Worm (Caenorhabditis elegans): ENCODE measurements around the gene H39E23.2.
"Not testable (repeated sequence)": the region's sequence is repeated elsewhere in the genome, so short reads cannot be mapped to it uniquely, and the experiment has no call there.

The H39E23.2 gene

DNA sequence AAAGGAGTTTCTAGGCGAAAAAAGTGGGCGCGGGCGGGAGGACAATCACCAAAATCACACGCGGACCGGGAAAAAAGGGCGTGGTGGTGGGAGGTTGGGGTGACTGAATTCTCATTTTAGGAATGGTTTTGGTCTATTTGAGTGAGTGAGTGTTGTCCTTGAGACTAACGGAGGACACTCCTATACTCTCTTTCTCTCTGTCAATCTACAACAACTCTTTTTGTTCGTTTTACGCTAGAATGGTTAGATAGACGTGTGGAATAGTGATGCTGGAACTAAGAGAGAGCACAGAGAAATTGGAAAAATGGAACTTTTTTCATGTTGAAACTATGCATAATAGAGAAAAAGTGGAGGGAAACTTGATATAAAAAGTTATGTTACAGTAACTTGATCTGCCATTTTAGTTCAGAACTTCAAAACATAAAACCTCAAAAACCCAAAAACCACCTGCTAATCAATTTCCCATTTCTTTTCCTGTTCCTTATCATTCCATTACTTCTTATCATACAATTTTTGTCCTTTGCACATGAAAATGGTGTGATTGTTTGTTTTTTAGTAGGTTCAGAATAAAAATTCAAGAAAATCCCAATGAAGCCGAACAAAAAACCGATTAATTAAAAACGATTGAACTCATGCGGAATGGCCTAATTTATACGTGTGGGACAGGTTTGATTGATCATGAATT lies 24.8 kb downstream of the H39E23.2 start:
- TF ChIP-seq unc-39 (tag; optimal IDR thresholded peaks at IDR 0.05) (no peak), tbx-8 (GFP tag; optimal IDR thresholded peaks at IDR 0.05) (no peak), ham-2 (GFP tag; optimal IDR thresholded peaks at IDR 0.05) (no peak), nhr-237 (tag; optimal IDR thresholded peaks at IDR 0.05) (no peak), ztf-11 (tag; optimal IDR thresholded peaks at IDR 0.05) (no peak), mab-5 (tag; optimal IDR thresholded peaks at IDR 0.05) (no peak), lsy-2 (tag; optimal IDR thresholded peaks at IDR 0.05) (no peak), flh-1 (GFP tag; optimal IDR thresholded peaks at IDR 0.05) (no peak), ceh-83 (GFP tag; optimal IDR thresholded peaks at IDR 0.05) (no peak), sptf-1 (tag; optimal IDR thresholded peaks at IDR 0.05) (no peak)

DNA sequence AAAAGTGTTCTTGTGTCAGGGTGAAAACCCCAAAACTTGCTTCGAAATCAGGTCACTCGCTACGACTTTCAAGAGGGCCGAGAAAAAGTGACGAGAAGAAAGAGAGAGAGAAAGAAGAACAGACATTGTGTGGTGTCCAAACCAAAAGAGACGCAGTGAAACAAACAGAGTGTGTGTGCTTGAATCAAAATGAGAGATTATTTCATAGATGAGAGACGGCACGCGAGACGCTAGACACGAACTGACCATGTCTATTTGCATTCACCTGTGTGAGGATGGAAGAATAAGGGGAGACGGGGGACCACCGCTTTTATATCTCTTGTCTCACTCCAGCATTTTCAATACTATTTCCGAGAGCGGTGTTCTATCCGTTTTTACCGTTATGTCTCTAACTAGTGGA lies 26.0 kb downstream of the H39E23.2 start:
- TF ChIP-seq pha-4 (tag; optimal IDR thresholded peaks at IDR 0.05) (peak; percentile 86), mab-5 (tag; optimal IDR thresholded peaks at IDR 0.05) (no peak), M03D4.4 (tag; optimal IDR thresholded peaks at IDR 0.05) (peak; percentile 27), ces-1 (GFP tag; optimal IDR thresholded peaks at IDR 0.05) (peak; percentile 31), bed-3 (GFP tag; optimal IDR thresholded peaks at IDR 0.05) (no peak), unc-120 (tag; optimal IDR thresholded peaks at IDR 0.05; ENCODE audit: poor library complexity, severe bottlenecking) (peak; percentile 59), sem-2 (GFP tag; optimal IDR thresholded peaks at IDR 0.05) (no peak), mep-1 (tag; optimal IDR thresholded peaks at IDR 0.05) (peak; percentile 72), lin-13 (tag; optimal IDR thresholded peaks at IDR 0.05) (no peak), elt-3 (tag; optimal IDR thresholded peaks at IDR 0.05) (no peak), nhr-237 (tag; optimal IDR thresholded peaks at IDR 0.05) (peak; percentile 78), nhr-28 (tag; optimal IDR thresholded peaks at IDR 0.05) (no peak), ztf-11 (tag; optimal IDR thresholded peaks at IDR 0.05) (no peak), lsy-2 (tag; optimal IDR thresholded peaks at IDR 0.05) (peak; percentile 41), drap-1 (GFP tag; optimal IDR thresholded peaks at IDR 0.05) (peak; percentile 61), zip-8 (tag; optimal IDR thresholded peaks at IDR 0.05) (no peak), cnd-1 (tag; optimal IDR thresholded peaks at IDR 0.05) (peak; percentile 36), blmp-1 (tag; optimal IDR thresholded peaks at IDR 0.05) (no peak), ceh-83 (GFP tag; optimal IDR thresholded peaks at IDR 0.05) (no peak), sptf-1 (tag; optimal IDR thresholded peaks at IDR 0.05) (peak; percentile 54), unc-39 (tag; optimal IDR thresholded peaks at IDR 0.05) (no peak), ham-2 (GFP tag; optimal IDR thresholded peaks at IDR 0.05) (peak; percentile 81), ceh-39 (tag; optimal IDR thresholded peaks at IDR 0.05) (no peak), snpc-4 (tag; optimal IDR thresholded peaks at IDR 0.05) (no peak), tbx-8 (GFP tag; optimal IDR thresholded peaks at IDR 0.05) (no peak), unc-62 (GFP tag; optimal IDR thresholded peaks at IDR 0.05) (peak; percentile 64), lin-32 (GFP tag; optimal IDR thresholded peaks at IDR 0.05) (no peak), mls-2 (tag; optimal IDR thresholded peaks at IDR 0.05) (peak; percentile 38), nhr-76 (tag; optimal IDR thresholded peaks at IDR 0.05) (no peak), ceh-43 (GFP tag; optimal IDR thresholded peaks at IDR 0.05) (no peak), nhr-2 (tag; optimal IDR thresholded peaks at IDR 0.05) (no peak), nhr-12 (tag; optimal IDR thresholded peaks at IDR 0.05) (no peak), flh-1 (GFP tag; optimal IDR thresholded peaks at IDR 0.05) (no peak), hlh-1 (tag; optimal IDR thresholded peaks at IDR 0.05) (peak; percentile 51), elt-1 (tag; optimal IDR thresholded peaks at IDR 0.05; ENCODE audit: borderline replicate concordance, insufficient read depth) (no peak)

DNA sequence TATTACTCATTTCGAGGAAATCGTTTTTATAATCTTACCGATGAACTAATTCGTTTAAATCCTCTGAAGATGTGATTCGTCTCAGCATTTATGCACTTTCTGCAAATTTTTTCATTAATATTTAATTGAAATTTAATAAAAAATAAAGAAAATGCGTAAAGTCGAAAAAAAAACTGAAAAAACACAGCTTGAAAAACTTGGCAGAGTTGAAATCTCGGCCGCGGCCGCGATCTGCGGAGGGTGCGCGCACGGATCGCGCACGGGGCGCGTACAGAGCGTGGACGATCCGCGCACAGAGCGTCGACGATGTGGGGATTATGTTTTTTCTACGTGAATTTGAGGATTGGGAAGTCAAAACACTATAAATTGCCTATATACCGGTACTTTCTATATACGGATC lies 27.6 kb downstream of the H39E23.2 start, which contains the start of gene AH10.4:
AH10.4 (minus strand) TSS at position 101 of the 400 bp plus-strand sequence.
- not testable (repeated sequence) for TF ChIP-seq nhr-237 (tag; optimal IDR thresholded peaks at IDR 0.05); unc-62 (GFP tag; optimal IDR thresholded peaks at IDR 0.05); ces-1 (GFP tag; optimal IDR thresholded peaks at IDR 0.05)

Measured in whole organism, mixed stage, embryonic.